Worm (Caenorhabditis elegans): ENCODE data around the gene math-40.
"Not testable (repeated sequence)": the region's sequence is repeated elsewhere in the genome, so short reads cannot be mapped to it uniquely, and the experiment has no call there.

math-40 gene

ce11 chrII:1844552-1844951 lies 14.1 kb downstream of the math-40 start:
- TF ChIP-seq unc-62 (GFP tag; optimal IDR thresholded peaks at IDR 0.05) = no peak

- no peak for TF ChIP-seq unc-62 (GFP tag; optimal IDR thresholded peaks at IDR 0.05)
Measured at ce11 chrII:1848109-1848508, 17.7 kb downstream of the math-40 start, which contains the start of gene fbxb-97. TSS of gene fbxb-97 (minus strand) at chrII:1848161.

- TF ChIP-seq unc-62 (GFP tag; optimal IDR thresholded peaks at IDR 0.05) = no peak
Measured at ce11 chrII:1850299-1850698, 19.9 kb downstream of the math-40 start, which contains the start of gene fbxb-96. TSS of gene fbxb-96 (minus strand) at chrII:1850399.

- TF ChIP-seq unc-62 (GFP tag; optimal IDR thresholded peaks at IDR 0.05) = no peak
Measured at ce11 chrII:1850840-1851294, 20.4 kb downstream of the math-40 start, which contains the start of gene C52E2.3. TSS of gene C52E2.3 (plus strand) at chrII:1851244.

- no peak for TF ChIP-seq unc-62 (GFP tag; optimal IDR thresholded peaks at IDR 0.05)
Measured at ce11 chrII:1851716-1852115, 21.3 kb downstream of the math-40 start.

ce11 chrII:1852503-1852902 lies 22.1 kb downstream of the math-40 start, which contains the start of gene C52E2.2:
TSS of gene C52E2.2 (plus strand) at chrII:1852803.
- no peak for TF ChIP-seq unc-62 (GFP tag; optimal IDR thresholded peaks at IDR 0.05)

ce11 chrII:1854094-1854493 lies 23.7 kb downstream of the math-40 start, which contains the start of gene fbxb-95:
TSS of gene fbxb-95 (plus strand) at chrII:1854394.
- TF ChIP-seq unc-62 (GFP tag; optimal IDR thresholded peaks at IDR 0.05) = not testable (repeated sequence)

- TF ChIP-seq unc-62 (GFP tag; optimal IDR thresholded peaks at IDR 0.05) = not testable (repeated sequence)
Measured at ce11 chrII:1861285-1861793, 30.9 kb downstream of the math-40 start, which contains the start of gene C16C4.18. TSS of gene C16C4.18 (minus strand) at chrII:1861335.

ce11 chrII:1862334-1862733 lies 31.9 kb downstream of the math-40 start, which contains the start of gene fbxb-98:
TSS of gene fbxb-98 (plus strand) at chrII:1862634.
- TF ChIP-seq unc-62 (GFP tag; optimal IDR thresholded peaks at IDR 0.05) = not testable (repeated sequence)

- TF ChIP-seq unc-62 (GFP tag; optimal IDR thresholded peaks at IDR 0.05) = no peak
Measured at ce11 chrII:1864278-1864677, 33.8 kb downstream of the math-40 start, which contains the start of gene C16C4.17. TSS of gene C16C4.17 (plus strand) at chrII:1864578.

ce11 chrII:1865683-1866431 lies 35.4 kb downstream of the math-40 start, which contains the start of gene math-15:
TSS of gene math-15 (plus strand) at chrII:1866381.
- no peak for TF ChIP-seq unc-62 (GFP tag; optimal IDR thresholded peaks at IDR 0.05)

ce11 chrII:1869120-1869519 lies 38.7 kb downstream of the math-40 start, which contains the start of gene math-14:
TSS of gene math-14 (plus strand) at chrII:1869420.
- no peak for TF ChIP-seq unc-62 (GFP tag; optimal IDR thresholded peaks at IDR 0.05)

ce11 chrII:1870875-1871592 lies 40.6 kb downstream of the math-40 start, which contains the start of gene math-10:
TSS of gene math-10 (plus strand) at chrII:1871542.
- TF ChIP-seq unc-62 (GFP tag; optimal IDR thresholded peaks at IDR 0.05) = no peak

- no peak for TF ChIP-seq unc-62 (GFP tag; optimal IDR thresholded peaks at IDR 0.05)
Measured at ce11 chrII:1875658-1876057, 45.2 kb downstream of the math-40 start, which contains the start of gene math-13. TSS of gene math-13 (plus strand) at chrII:1875958.

- no peak for TF ChIP-seq unc-62 (GFP tag; optimal IDR thresholded peaks at IDR 0.05)
Measured at ce11 chrII:1878663-1879062, 48.2 kb downstream of the math-40 start, which contains the start of gene math-16. TSS of gene math-16 (minus strand) at chrII:1878763.
